In genomic region chr2L:3847908-3848307, dm6 we compare ENCODE assay signal across 4 fruit fly cellular contexts.
TF ChIP-seq lines count a peak whose summit lies in the region.

No protein-coding gene starts in this region.

- no peak for TF ChIP-seq CTCF in whole organism, embryonic (GFP tag; optimal IDR thresholded peaks at IDR 0.05; lab: Kevin White, UChicago)

TF ChIP-seq in whole organism, embryonic, 481 proteins besides CTCF, POLR2A, EP300 and RAD21:
- TF ChIP-seq sens (GFP tag; lab: Kevin White, UChicago) = peak; percentile 58
- no peak for TF ChIP-seq CG1603 (tag; optimal IDR thresholded peaks at IDR 0.05; lab: Kevin White, UChicago)
- TF ChIP-seq YL-1 (GFP tag; optimal IDR thresholded peaks at IDR 0.05; lab: Kevin White, UChicago) = no peak

TF ChIP-seq in whole organism, prepupa, 60 proteins besides CTCF, POLR2A, EP300 and RAD21:
- TF ChIP-seq Sox102F (GFP tag; optimal IDR thresholded peaks at IDR 0.05; lab: Kevin White, UChicago) (peak; percentile 7), Eip78C (GFP tag; lab: Kevin White, UChicago) (peak; percentile 63), salr (GFP tag; optimal IDR thresholded peaks at IDR 0.05; lab: Kevin White, UChicago) (peak in 1 of 2 experiments; percentile 1), CG31627 (GFP tag; optimal IDR thresholded peaks at IDR 0.05; lab: Kevin White, UChicago) (no peak), CG10631 (GFP tag; optimal IDR thresholded peaks at IDR 0.05; lab: Kevin White, UChicago) (peak; percentile 34), CG3032 (tag; optimal IDR thresholded peaks at IDR 0.05; lab: Kevin White, UChicago) (peak; percentile 12), spab (GFP tag; optimal IDR thresholded peaks at IDR 0.05; lab: Kevin White, UChicago) (peak; percentile 12), CG15336 (GFP tag; IDR thresholded peaks at IDR 0.05; lab: Robert Waterston, UW) (peak; percentile 31; the same call in 1 of the 2 replicates), svp (GFP tag; lab: Kevin White, UChicago) (peak; percentile 70), esn (GFP tag; optimal IDR thresholded peaks at IDR 0.05; lab: Kevin White, UChicago) (peak; percentile 6), CG3919 (GFP tag; optimal IDR thresholded peaks at IDR 0.05; lab: Kevin White, UChicago) (peak; percentile 33), achi (GFP tag; optimal IDR thresholded peaks at IDR 0.05; lab: Kevin White, UChicago) (peak; percentile 2), pdm3 (GFP tag; optimal IDR thresholded peaks at IDR 0.05; lab: Kevin White, UChicago) (no peak), Ets96B (tag; optimal IDR thresholded peaks at IDR 0.05; lab: Kevin White, UChicago) (peak; percentile 36), net (GFP tag; optimal IDR thresholded peaks at IDR 0.05; lab: Kevin White, UChicago) (peak; percentile 2), topi (GFP tag; optimal IDR thresholded peaks at IDR 0.05; lab: Kevin White, UChicago) (no peak), CG1621 (tag; optimal IDR thresholded peaks at IDR 0.05; lab: Kevin White, UChicago) (no peak), CG11294 (GFP tag; IDR thresholded peaks at IDR 0.05; lab: Robert Waterston, UW) (no peak), OdsH (GFP tag; optimal IDR thresholded peaks at IDR 0.05; lab: Kevin White, UChicago) (peak; percentile 20), Met (GFP tag; optimal IDR thresholded peaks at IDR 0.05; lab: Kevin White, UChicago) (peak; percentile 25), Hr4 (GFP tag; optimal IDR thresholded peaks at IDR 0.05; lab: Kevin White, UChicago) (peak; percentile 19), CG32006 (GFP tag; optimal IDR thresholded peaks at IDR 0.05; lab: Kevin White, UChicago) (peak; percentile 41), Eip75B (GFP tag; optimal IDR thresholded peaks at IDR 0.05; lab: Kevin White, UChicago) (peak; percentile 3)

TF ChIP-seq in whole organism, pupa, 21 proteins besides CTCF, POLR2A, EP300 and RAD21:
- TF ChIP-seq Ets98B (GFP tag; IDR thresholded peaks at IDR 0.05; lab: Robert Waterston, UW) (no peak), CG8159 (tag; optimal IDR thresholded peaks at IDR 0.05; lab: Kevin White, UChicago) (peak; percentile 42), Pif1A (GFP tag; optimal IDR thresholded peaks at IDR 0.05; lab: Kevin White, UChicago) (no peak), CG13204 (GFP tag; optimal IDR thresholded peaks at IDR 0.05; lab: Kevin White, UChicago) (no peak), CG14655 (GFP tag; optimal IDR thresholded peaks at IDR 0.05; lab: Kevin White, UChicago) (peak; percentile 46), fd96Ca (GFP tag; IDR thresholded peaks at IDR 0.05; lab: Robert Waterston, UW) (no peak), CG15710 (tag; optimal IDR thresholded peaks at IDR 0.05; lab: Kevin White, UChicago) (peak; percentile 19), Snoo (tag; optimal IDR thresholded peaks at IDR 0.05; lab: Kevin White, UChicago) (no peak), Pif1B (GFP tag; optimal IDR thresholded peaks at IDR 0.05; lab: Kevin White, UChicago) (no peak), CG8301 (tag; optimal IDR thresholded peaks at IDR 0.05; lab: Kevin White, UChicago) (peak; percentile 8), CG17806 (tag; optimal IDR thresholded peaks at IDR 0.05; lab: Kevin White, UChicago) (peak; percentile 24), CG9948 (tag; optimal IDR thresholded peaks at IDR 0.05; lab: Kevin White, UChicago) (peak; percentile 25), gl (tag; optimal IDR thresholded peaks at IDR 0.05; lab: Kevin White, UChicago) (no peak)

TF ChIP-seq in whole organism, wandering third instar larva, 38 proteins besides CTCF, POLR2A, EP300 and RAD21:
- TF ChIP-seq HLH106 (tag; optimal IDR thresholded peaks at IDR 0.05; lab: Kevin White, UChicago) (peak; percentile 18), N (GFP tag; optimal IDR thresholded peaks at IDR 0.05; lab: Kevin White, UChicago) (no peak)

Comparison
In these comparisons a context has a peak if more than half of its experiments do, and no peak if none do; other contexts are left out.
1. Of the 7 proteins assayed by ChIP-seq in both whole organism, embryonic and whole organism, prepupa: peak only in whole organism, embryonic: none; only in whole organism, prepupa: Sox102F; in both: none; in neither: 6.